Worm (Caenorhabditis elegans) whole organism, L4 larva: ENCODE results near the gene ttr-18.

Experiments
- F37D6.2 ChIP-seq: sonication (generic microtip); optimal IDR thresholded peaks from 2 replicates; lab custom pipeline; 2016; ENCODE audit warnings: mild to moderate bottlenecking, missing genetic modification characterization, missing compliant biosample characterization
- F44E2.7 ChIP-seq: fragments of 200-800 bp; sonication (Bioruptor generic); IDR thresholded peaks from 2 replicates; pipeline ENCODE4 v2.1.2; 2022; ENCODE audit warnings: missing genetic modification characterization, missing compliant biosample characterization
- T26A8.4 ChIP-seq: fragments of 200-800 bp; sonication (Bioruptor generic); IDR thresholded peaks from 2 replicates; pipeline ENCODE4 v1.3.6; 2022; ENCODE audit warnings: missing genetic modification characterization, missing compliant biosample characterization
- Y48G9A.11 ChIP-seq: fragments of 200-800 bp; sonication (Bioruptor generic); IDR thresholded peaks from 2 replicates; pipeline ENCODE4 v1.3.6; 2022; ENCODE audit warnings: missing genetic modification reagents, missing genetic modification characterization, missing compliant biosample characterization
- Y75B8A.6 ChIP-seq: fragments of 200-800 bp; sonication (Bioruptor generic); IDR thresholded peaks from 2 replicates; pipeline ENCODE4 v1.3.6; 2022; ENCODE audit warnings: missing genetic modification reagents, missing genetic modification characterization, missing compliant biosample characterization
- ZK337.2 ChIP-seq: fragments of 200-800 bp; sonication (Bioruptor generic); IDR thresholded peaks from 2 replicates; pipeline ENCODE4 v1.3.6; 2022; ENCODE audit warnings: missing genetic modification reagents, missing genetic modification characterization, missing compliant biosample characterization
- attf-4 ChIP-seq: sonication (generic microtip); optimal IDR thresholded peaks from 3 replicates; lab custom pipeline; 2017; ENCODE audit warnings: missing biosample characterization, missing genetic modification characterization
- ceh-20 ChIP-seq: fragments of 200-800 bp; sonication (Bioruptor generic); IDR thresholded peaks from 2 replicates; pipeline ENCODE4 v1.3.6; 2022; ENCODE audit warnings: missing genetic modification reagents, missing genetic modification characterization, missing compliant biosample characterization
- ceh-28 ChIP-seq: fragments of 150-350 bp; optimal IDR thresholded peaks from 2 replicates; lab custom pipeline; 2014; ENCODE audit warnings: missing biosample characterization, missing genetic modification reagents, missing genetic modification characterization
- ceh-32 ChIP-seq: sonication (generic microtip); optimal IDR thresholded peaks from 2 replicates; lab custom pipeline; 2016; ENCODE audit warnings: mild to moderate bottlenecking, missing genetic modification characterization, missing compliant biosample characterization; ENCODE audit not compliant: poor library complexity
- ceh-44 ChIP-seq: fragments of 200-800 bp; sonication (Bioruptor generic); IDR thresholded peaks from 2 replicates; pipeline ENCODE4 v1.3.6; 2022; ENCODE audit warnings: missing genetic modification reagents, missing genetic modification characterization, missing compliant biosample characterization
- ces-1 ChIP-seq: fragments of 150-350 bp; sonication (generic microtip); optimal IDR thresholded peaks from 4 replicates; lab custom pipeline; 2014; ENCODE audit warnings: missing biosample characterization, missing genetic modification reagents, missing genetic modification characterization
- dmd-6 ChIP-seq: fragments of 200-800 bp; sonication (Bioruptor generic); IDR thresholded peaks from 2 replicates; pipeline ENCODE4 v1.3.6; 2022; ENCODE audit warnings: missing genetic modification reagents, missing genetic modification characterization, missing compliant biosample characterization
- dmd-8 ChIP-seq: fragments of 200-800 bp; sonication (Bioruptor generic); IDR thresholded peaks from 2 replicates; pipeline ENCODE4 v1.3.6; 2022; ENCODE audit warnings: missing genetic modification characterization, missing compliant biosample characterization
- dpl-1 ChIP-seq: fragments of 150-350 bp; optimal IDR thresholded peaks from 2 replicates; lab custom pipeline; 2014; ENCODE audit warnings: missing biosample characterization, missing genetic modification reagents, missing genetic modification characterization
- dve-1 ChIP-seq: sonication (generic microtip); optimal IDR thresholded peaks from 2 replicates; lab custom pipeline; 2017; ENCODE audit warnings: antibody characterized with exemption, mild to moderate bottlenecking, missing genetic modification characterization, missing compliant biosample characterization; ENCODE audit not compliant: insufficient read depth
- egl-43 ChIP-seq: fragments of 200-800 bp; sonication (Bioruptor generic); IDR thresholded peaks from 2 replicates; pipeline ENCODE4 v1.3.6; 2022; ENCODE audit warnings: missing genetic modification reagents, missing genetic modification characterization, missing compliant biosample characterization
- fkh-10 ChIP-seq: fragments of 150-350 bp; optimal IDR thresholded peaks from 2 replicates; lab custom pipeline; 2014; ENCODE audit warnings: missing biosample characterization, missing genetic modification reagents, missing genetic modification characterization
- hif-1 ChIP-seq, 2 experiments: sonication (generic microtip); optimal IDR thresholded peaks; 2 replicates each; lab custom pipeline; 2016 to 2017; ENCODE audit warnings: missing compliant biosample characterization in 2 of 2, missing genetic modification characterization in 2 of 2, missing genetic modification reagents in 2 of 2, missing genotype in 2 of 2, mild to moderate bottlenecking in 1 of 2
- hlh-30 ChIP-seq: sonication (generic microtip); optimal IDR thresholded peaks from 2 replicates; lab custom pipeline; 2017; ENCODE audit warnings: antibody characterized with exemption, mild to moderate bottlenecking, missing genetic modification characterization, missing compliant biosample characterization; ENCODE audit not compliant: insufficient read depth
- hmg-1.1 ChIP-seq: fragments of 200-800 bp; sonication (Bioruptor generic); IDR thresholded peaks from 2 replicates; pipeline ENCODE4 v1.3.6; 2022; ENCODE audit warnings: missing genetic modification reagents, missing genetic modification characterization, missing compliant biosample characterization
- jun-1 ChIP-seq: fragments of 150-350 bp; optimal IDR thresholded peaks from 2 replicates; lab custom pipeline; 2014; ENCODE audit warnings: missing biosample characterization, missing genetic modification reagents, missing genetic modification characterization
- lin-1 ChIP-seq: fragments of 200-800 bp; sonication (Bioruptor generic); IDR thresholded peaks from 2 replicates; pipeline ENCODE4 v1.3.6; 2022; ENCODE audit warnings: missing genetic modification reagents, missing genetic modification characterization, missing compliant biosample characterization
- lin-38 ChIP-seq: fragments of 200-800 bp; sonication (Bioruptor generic); IDR thresholded peaks from 2 replicates; pipeline ENCODE4 v1.3.6; 2022; ENCODE audit warnings: missing genetic modification reagents, missing genetic modification characterization, missing compliant biosample characterization
- lsy-2 ChIP-seq, 2 experiments: fragments of 150-350 bp in 1 of 2; sonication (generic microtip) in 1 of 2; optimal IDR thresholded peaks; 2 replicates each; lab custom pipeline; 2014 to 2017; ENCODE audit warnings: missing biosample characterization in 2 of 2, missing genetic modification characterization in 2 of 2
- madf-5 ChIP-seq, 2 experiments: fragments of 200-800 bp; sonication (Bioruptor generic); IDR thresholded peaks; 2 replicates each; pipeline ENCODE4 v1.3.6; 2022; ENCODE audit warnings: missing compliant biosample characterization in 2 of 2, missing genetic modification characterization in 2 of 2
- mdl-1 ChIP-seq, 2 experiments: fragments of 150-350 bp in 1 of 2; sonication (generic microtip) in 1 of 2; optimal IDR thresholded peaks; 2 replicates each; lab custom pipeline; 2014 to 2017; ENCODE audit warnings: missing biosample characterization in 2 of 2, missing genetic modification characterization in 2 of 2
- mdt-29 ChIP-seq: fragments of 200-800 bp; sonication (Bioruptor generic); IDR thresholded peaks from 2 replicates; pipeline ENCODE4 v1.3.6; 2022; ENCODE audit warnings: missing genetic modification reagents, missing genetic modification characterization, missing compliant biosample characterization
- mep-1 ChIP-seq: fragments of 150-350 bp; sonication (generic microtip); optimal IDR thresholded peaks from 3 replicates; lab custom pipeline; 2014; ENCODE audit warnings: missing biosample characterization, missing genetic modification characterization
- mes-2 ChIP-seq: sonication (generic microtip); optimal IDR thresholded peaks from 2 replicates; lab custom pipeline; 2016; ENCODE audit warnings: missing genotype, mild to moderate bottlenecking, missing genetic modification characterization, missing compliant biosample characterization; ENCODE audit not compliant: poor library complexity, severe bottlenecking
- mxl-2 ChIP-seq: fragments of 200-800 bp; sonication (Bioruptor generic); conservative IDR thresholded peaks from 2 replicates; pipeline ENCODE4 v1.3.6; 2022; ENCODE audit warnings: missing genetic modification reagents, missing genetic modification characterization, missing compliant biosample characterization
- mxl-3 ChIP-seq: fragments of 200-800 bp; sonication (Bioruptor generic); optimal IDR thresholded peaks from 2 replicates; lab custom pipeline; 2018; ENCODE audit warnings: mild to moderate bottlenecking, missing genetic modification characterization, missing compliant biosample characterization
- nhr-102 ChIP-seq: sonication (generic microtip); optimal IDR thresholded peaks from 2 replicates; lab custom pipeline; 2016; ENCODE audit warnings: mild to moderate bottlenecking, missing genetic modification characterization, moderate library complexity, missing compliant biosample characterization
- nhr-11 ChIP-seq: fragments of 150-350 bp; optimal IDR thresholded peaks from 2 replicates; lab custom pipeline; 2014; ENCODE audit warnings: missing biosample characterization, missing genetic modification characterization
- nhr-25 ChIP-seq: sonication (generic microtip); optimal IDR thresholded peaks from 2 replicates; lab custom pipeline; 2017; ENCODE audit warnings: missing genetic modification characterization, mild to moderate bottlenecking, missing compliant biosample characterization, antibody characterized with exemption, moderate library complexity, borderline replicate concordance; ENCODE audit not compliant: insufficient read depth
- nhr-28 ChIP-seq: fragments of 150-350 bp; optimal IDR thresholded peaks from 2 replicates; lab custom pipeline; 2014; ENCODE audit warnings: missing biosample characterization, missing genetic modification characterization
- nhr-48 ChIP-seq: sonication (generic microtip); optimal IDR thresholded peaks from 2 replicates; lab custom pipeline; 2016; ENCODE audit warnings: mild to moderate bottlenecking, missing genetic modification characterization, missing compliant biosample characterization
- nhr-77 ChIP-seq: fragments of 150-350 bp; optimal IDR thresholded peaks from 2 replicates; lab custom pipeline; 2014; ENCODE audit warnings: missing biosample characterization, missing genetic modification characterization
- php-3 ChIP-seq: fragments of 200-800 bp; sonication (Bioruptor generic); IDR thresholded peaks from 2 replicates; pipeline ENCODE4 v1.3.6; 2022; ENCODE audit warnings: missing genetic modification reagents, missing genetic modification characterization, missing compliant biosample characterization
- saeg-2 ChIP-seq: fragments of 200-800 bp; sonication (Bioruptor generic); IDR thresholded peaks from 2 replicates; pipeline ENCODE4 v1.3.6; 2022; ENCODE audit warnings: missing genetic modification reagents, missing genetic modification characterization, missing compliant biosample characterization
- set-16 ChIP-seq: fragments of 200-800 bp; sonication (Bioruptor generic); IDR thresholded peaks from 2 replicates; pipeline ENCODE4 v1.3.6; 2022; ENCODE audit warnings: missing genetic modification reagents, missing genetic modification characterization, missing compliant biosample characterization
- tra-1 ChIP-seq: fragments of 200-800 bp; sonication (Bioruptor generic); IDR thresholded peaks from 2 replicates; pipeline ENCODE4 v1.3.6; 2022; ENCODE audit warnings: missing genetic modification reagents, missing genetic modification characterization, missing compliant biosample characterization
- unc-62 ChIP-seq, 3 experiments: fragments of 150-350 bp in 1 of 3; sonication (generic microtip); optimal IDR thresholded peaks in 2 of 3; peaks in 1 of 3; 1 replicate in 1 of 3; 2 replicates in 2 of 3; lab custom pipeline; 2014 to 2017; ENCODE audit warnings: missing biosample characterization in 3 of 3, missing genetic modification characterization in 3 of 3, missing genetic modification reagents in 3 of 3, missing genotype in 1 of 3
- zfp-2 ChIP-seq: sonication (generic microtip); optimal IDR thresholded peaks from 2 replicates; lab custom pipeline; 2016; ENCODE audit warnings: mild to moderate bottlenecking, missing genetic modification characterization, missing compliant biosample characterization
- zfp-3 ChIP-seq: fragments of 200-800 bp; sonication (Bioruptor generic); conservative IDR thresholded peaks from 2 replicates; pipeline ENCODE4 v1.3.6; 2022; ENCODE audit warnings: missing genetic modification reagents, missing genetic modification characterization, missing compliant biosample characterization

ttr-18 gene

DNA sequence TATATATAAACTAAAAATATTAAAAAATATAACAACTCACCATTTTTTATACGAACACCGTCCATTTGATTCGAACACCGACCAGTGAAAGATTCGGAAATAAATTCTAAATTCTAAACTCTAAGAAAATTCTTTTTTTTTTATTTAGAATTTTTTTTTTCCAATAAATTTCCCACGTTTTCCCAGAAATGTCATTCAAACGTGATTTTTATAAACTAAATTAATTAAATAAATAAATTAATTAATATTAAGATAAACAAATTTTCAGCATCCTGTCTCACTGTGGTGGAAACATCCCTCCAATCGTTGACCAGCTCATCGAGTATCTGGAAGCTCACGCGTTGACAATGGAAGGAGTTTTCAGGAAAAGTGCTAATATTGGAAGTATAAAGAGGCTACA is 19.0 kb downstream of the ttr-18 start, which contains the start of gene klp-17:
Gene klp-17 (minus strand): TSS at position 101 of the 400 bp plus-strand sequence.
- TF ChIP-seq attf-4 (tag; lab: Kevin White, UChicago): no peak
- TF ChIP-seq mxl-2 (GFP tag; lab: Robert Waterston, UW): no peak
- TF ChIP-seq zfp-3 (GFP tag; lab: Robert Waterston, UW): no peak
- TF ChIP-seq nhr-11 (tag; lab: Kevin White, UChicago): no peak
- TF ChIP-seq dpl-1: no peak
- TF ChIP-seq Y48G9A.11 (GFP tag; lab: Robert Waterston, UW): no peak
- TF ChIP-seq nhr-48 (tag; lab: Kevin White, UChicago): no peak
- TF ChIP-seq Y75B8A.6 (GFP tag; lab: Robert Waterston, UW): no peak
- no peak for TF ChIP-seq ceh-32 (tag; lab: Kevin White, UChicago)
- no peak for TF ChIP-seq dmd-8 (GFP tag; lab: Robert Waterston, UW)
- TF ChIP-seq madf-5 (GFP tag; IDR thresholded peaks at IDR 0.05; lab: Robert Waterston, UW): no peak
- no peak for TF ChIP-seq mep-1 (tag; lab: Kevin White, UChicago)
- TF ChIP-seq saeg-2 (GFP tag; lab: Robert Waterston, UW): no peak

DNA sequence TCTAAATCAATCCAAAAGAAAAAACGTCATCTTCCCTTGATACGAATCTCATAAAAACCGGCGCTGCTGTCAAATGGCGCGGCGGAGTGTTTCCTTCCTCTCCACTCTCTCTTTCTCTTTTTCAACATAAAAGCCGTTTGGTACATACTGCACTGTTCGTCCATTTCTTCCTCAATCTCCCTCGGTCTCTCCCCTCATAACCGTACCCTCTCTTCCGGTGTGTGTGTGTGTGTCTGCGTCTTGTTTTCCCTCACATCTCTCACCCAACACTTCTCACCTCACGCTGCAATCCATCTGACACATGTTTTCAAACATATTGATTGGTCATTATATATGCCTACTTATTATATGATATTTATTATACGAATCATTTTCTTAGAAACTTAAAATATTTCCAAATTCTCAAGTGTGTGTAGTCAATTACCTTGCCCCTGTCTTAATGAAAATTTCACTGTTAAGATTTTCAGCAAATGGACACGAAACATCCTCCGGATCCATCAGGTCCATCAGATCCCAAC is 22.1 kb downstream of the ttr-18 start, which contains the start of the genes aars-1 and rga-1:
Gene aars-1 (minus strand): TSS at position 71 of the 518 bp plus-strand sequence.
Gene rga-1 (plus strand): TSS at position 468 of the 518 bp plus-strand sequence.
- TF ChIP-seq ceh-28 (tag; lab: Kevin White, UChicago): peak; percentile 11
- TF ChIP-seq Y48G9A.11 (GFP tag; lab: Robert Waterston, UW): no peak
- peak in 1 of 2 experiments; percentile 19 for TF ChIP-seq hif-1 (tag; optimal IDR thresholded peaks at IDR 0.05; lab: Kevin White, UChicago)
- peak; percentile 63; the same call in 1 of the 2 replicates for TF ChIP-seq T26A8.4 (GFP tag; lab: Robert Waterston, UW)
- peak; percentile 30 for TF ChIP-seq nhr-102
- TF ChIP-seq jun-1 (tag; lab: Kevin White, UChicago): peak; percentile 26
- TF ChIP-seq dmd-6 (GFP tag; lab: Robert Waterston, UW): peak; percentile 81
- no peak for TF ChIP-seq ceh-20
- peak; percentile 79 for TF ChIP-seq mes-2
- TF ChIP-seq dpl-1: peak; percentile 54
- TF ChIP-seq F37D6.2 (tag; lab: Kevin White, UChicago): no peak
- TF ChIP-seq nhr-77 (tag; lab: Kevin White, UChicago): peak; percentile 20
- no peak for TF ChIP-seq ceh-44
- peak; percentile 67 for TF ChIP-seq mep-1 (tag; lab: Kevin White, UChicago)
- TF ChIP-seq nhr-25 (tag; lab: Kevin White, UChicago): no peak
- TF ChIP-seq tra-1 (GFP tag; lab: Robert Waterston, UW): peak; percentile 46; the same call in 1 of the 2 replicates
- peak in 1 of 2 experiments; percentile 97 for TF ChIP-seq unc-62 (GFP tag; optimal IDR thresholded peaks at IDR 0.05 in 1 of 2; lab: Kevin White, UChicago)
- TF ChIP-seq unc-62 (tag; optimal IDR thresholded peaks at IDR 0.05; lab: Kevin White, UChicago): no peak
- TF ChIP-seq mxl-3: peak; percentile 91
- peak; percentile 51 for TF ChIP-seq lin-38 (GFP tag; lab: Robert Waterston, UW)
- peak; percentile 95 for TF ChIP-seq nhr-48 (tag; lab: Kevin White, UChicago)
- TF ChIP-seq hmg-1.1: peak; percentile 45; the same call in 1 of the 2 replicates
- TF ChIP-seq ZK337.2: no peak
- TF ChIP-seq mdl-1 (tag; optimal IDR thresholded peaks at IDR 0.05; lab: Kevin White, UChicago): peak in 1 of 2 experiments; percentile 82
- TF ChIP-seq ces-1 (GFP tag; lab: Kevin White, UChicago): no peak
- peak; percentile 89 for TF ChIP-seq hlh-30 (tag; lab: Kevin White, UChicago)
- no peak for TF ChIP-seq F44E2.7 (GFP tag; lab: Robert Waterston, UW)
- no peak for TF ChIP-seq zfp-2 (tag; lab: Kevin White, UChicago)
- 0 out of 2 replicates have a peak, but pooled peaks have one; percentile 23 for TF ChIP-seq saeg-2 (GFP tag; lab: Robert Waterston, UW)
- TF ChIP-seq dve-1 (tag; lab: Kevin White, UChicago): peak; percentile 79
- TF ChIP-seq egl-43 (GFP tag; lab: Robert Waterston, UW): no peak
- peak in 1 of 2 experiments; percentile 72 for TF ChIP-seq lsy-2 (tag; optimal IDR thresholded peaks at IDR 0.05; lab: Kevin White, UChicago)
- peak; percentile 86 for TF ChIP-seq nhr-28
- TF ChIP-seq mdt-29: no peak
- no peak for TF ChIP-seq set-16 (GFP tag; lab: Robert Waterston, UW)
- peak; percentile 94 for TF ChIP-seq lin-1 (GFP tag; lab: Robert Waterston, UW)
- TF ChIP-seq fkh-10 (GFP tag; lab: Kevin White, UChicago): no peak
- peak; percentile 74 for TF ChIP-seq php-3
